Fruit fly (Drosophila melanogaster) whole organism, embryonic: Measurements from ENCODE around the gene mAcon1.

Source experiments
- B-H1 ChIP-seq: fragments of 200-800 bp; sonication (Bioruptor generic); IDR thresholded peaks from 3 replicates; pipeline ENCODE4 v1.3.6; 2022; ENCODE audit warnings: missing biosample characterization, missing genetic modification characterization
- Blimp-1 ChIP-seq: fragments of 200-800 bp; sonication (Bioruptor generic); optimal IDR thresholded peaks from 3 replicates; lab custom pipeline; 2018; ENCODE audit warnings: missing biosample characterization, missing genetic modification characterization, mild to moderate bottlenecking, moderate library complexity, missing genetic modification reagents
- CG14014 ChIP-seq: fragments of 200-800 bp; sonication (Bioruptor generic); IDR thresholded peaks from 2 replicates; pipeline ENCODE4 v1.3.6; 2022; ENCODE audit warnings: missing biosample characterization, missing genetic modification characterization
- CG14050 ChIP-seq: fragments of 200-800 bp; sonication (Bioruptor generic); IDR thresholded peaks from 3 replicates; pipeline ENCODE4 v1.3.6; 2022; ENCODE audit warnings: missing biosample characterization, missing genetic modification characterization
- CG15514 ChIP-seq: fragments of 200-800 bp; sonication (Bioruptor generic); optimal IDR thresholded peaks from 3 replicates; lab custom pipeline; 2017; ENCODE audit warnings: missing biosample characterization, missing genetic modification characterization, mild to moderate bottlenecking, moderate library complexity, missing genetic modification reagents
- CG15696 ChIP-seq: fragments of 200-800 bp; sonication (Bioruptor generic); optimal IDR thresholded peaks from 2 replicates; lab custom pipeline; 2019; ENCODE audit warnings: missing biosample characterization, mild to moderate bottlenecking, missing genetic modification characterization, moderate library complexity
- CG16863 ChIP-seq: fragments of 200-800 bp; sonication (Bioruptor generic); optimal IDR thresholded peaks from 3 replicates; lab custom pipeline; 2016; ENCODE audit warnings: missing biosample characterization, missing genetic modification characterization
- CG17328 ChIP-seq: fragments of 200-800 bp; sonication (Bioruptor generic); IDR thresholded peaks from 2 replicates; pipeline ENCODE4 v1.3.6; 2022; ENCODE audit warnings: missing biosample characterization, missing genetic modification characterization
- CG2199 ChIP-seq: fragments of 200-800 bp; sonication (Bioruptor generic); IDR thresholded peaks from 3 replicates; pipeline ENCODE4 v1.3.6; 2022; ENCODE audit warnings: missing biosample characterization, missing genetic modification characterization
- Ets65A ChIP-seq: fragments of 200-800 bp; sonication (Bioruptor generic); peaks from one replicate; lab custom pipeline; 2016; ENCODE audit warnings: missing biosample characterization, missing genetic modification characterization
- abd-A ChIP-seq: fragments of 200-800 bp; sonication (Bioruptor generic); optimal IDR thresholded peaks from 3 replicates; lab custom pipeline; 2019; ENCODE audit warnings: missing biosample characterization, mild to moderate bottlenecking, missing genetic modification characterization, moderate library complexity
- aop ChIP-seq: fragments of 200-800 bp; sonication (Bioruptor generic); IDR thresholded peaks from 2 replicates; pipeline ENCODE4 v1.3.6; 2022; ENCODE audit warnings: missing biosample characterization, missing genetic modification characterization
- oc ChIP-seq: fragments of 200-800 bp; sonication (Bioruptor generic); optimal IDR thresholded peaks from 2 replicates; lab custom pipeline; 2018; ENCODE audit warnings: missing biosample characterization, mild to moderate bottlenecking, missing genetic modification characterization, moderate library complexity
- pros ChIP-seq: fragments of 200-800 bp; sonication (Bioruptor generic); optimal IDR thresholded peaks from 3 replicates; lab custom pipeline; 2019; ENCODE audit warnings: missing biosample characterization, mild to moderate bottlenecking, missing genetic modification characterization, moderate library complexity

dm6 chr2L:21219640-21220085, 51.3 kb downstream of the mAcon1 start:
- TF ChIP-seq aop (GFP tag; lab: Robert Waterston, UW) = no peak
- TF ChIP-seq CG2199 (GFP tag; lab: Robert Waterston, UW) = no peak; the same call in 2 of the 3 replicates
- TF ChIP-seq CG15514 (GFP tag; lab: Kevin White, UChicago) = no peak
- TF ChIP-seq oc (tag; lab: Kevin White, UChicago) = no peak
- no peak for TF ChIP-seq CG15696
- no peak for TF ChIP-seq Blimp-1 (GFP tag; lab: Kevin White, UChicago)
- TF ChIP-seq CG14050 (GFP tag; lab: Robert Waterston, UW) = no peak
- no peak for TF ChIP-seq CG16863
- no peak for TF ChIP-seq Ets65A (GFP tag; lab: Kevin White, UChicago)
- TF ChIP-seq B-H1 = no peak
- TF ChIP-seq pros (GFP tag; lab: Kevin White, UChicago) = no peak
- TF ChIP-seq CG17328 = peak; percentile 15; the same call in 1 of the 2 replicates
- TF ChIP-seq abd-A = peak; percentile 18
- no peak for TF ChIP-seq CG14014
